Fruit fly (Drosophila melanogaster): ENCODE results near the gene CG32432.

CG32432 gene

DNA sequence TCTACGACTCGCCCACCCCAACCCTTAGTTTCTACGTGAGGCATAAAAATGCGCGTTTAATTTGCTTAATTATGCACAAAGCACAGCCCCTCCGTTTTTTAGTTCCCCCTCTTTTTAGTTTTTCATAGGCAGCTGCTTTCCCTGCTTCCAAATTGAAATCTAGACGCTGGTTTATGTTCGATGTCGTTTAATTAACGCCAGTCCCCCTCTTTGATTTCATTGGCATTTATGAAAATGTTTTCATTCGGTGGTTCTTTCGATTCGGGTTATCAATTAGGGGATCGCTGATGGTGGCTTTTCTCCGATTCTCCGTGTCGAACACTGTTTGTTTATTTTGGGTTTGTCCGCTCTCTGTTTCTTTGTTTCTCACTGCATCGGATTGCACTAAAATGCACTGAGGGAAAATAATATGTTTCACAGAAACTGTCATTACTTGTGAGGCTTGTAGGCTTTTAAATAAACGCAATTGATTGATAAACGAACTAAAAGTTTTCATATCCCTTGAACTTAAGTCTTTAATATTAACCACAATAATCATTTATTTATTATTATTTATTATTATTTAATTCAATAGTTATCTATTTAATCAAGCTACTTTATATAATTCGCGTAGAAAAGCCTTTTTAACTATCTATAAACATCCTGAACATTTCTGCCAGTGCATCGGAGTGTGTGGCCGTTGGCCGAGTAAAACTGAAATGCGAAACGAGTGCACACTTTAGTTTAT lies 45.2 kb upstream of the CG32432 start (continued):
- peak; percentile 69 for TF ChIP-seq CG10631 (GFP tag; optimal IDR thresholded peaks at IDR 0.05)
- TF ChIP-seq CG3032 (tag; optimal IDR thresholded peaks at IDR 0.05), result peak; percentile 80
- peak; percentile 70 for TF ChIP-seq CG4318 (GFP tag; optimal IDR thresholded peaks at IDR 0.05)
- TF ChIP-seq CG9139 (GFP tag; optimal IDR thresholded peaks at IDR 0.05), result peak; percentile 61
- peak; percentile 90 for TF ChIP-seq Eip78C (GFP tag)
- no peak for TF ChIP-seq cyc (GFP tag; optimal IDR thresholded peaks at IDR 0.05)
- TF ChIP-seq CG6854 (GFP tag; optimal IDR thresholded peaks at IDR 0.05), result no peak
- peak; percentile 39 to 49 for TF ChIP-seq ss (GFP tag; optimal IDR thresholded peaks at IDR 0.05)
- peak; percentile 1 for TF ChIP-seq pdm3 (GFP tag; optimal IDR thresholded peaks at IDR 0.05)
- TF ChIP-seq CG31627 (GFP tag; optimal IDR thresholded peaks at IDR 0.05), result no peak
- TF ChIP-seq CG15336 (GFP tag; IDR thresholded peaks at IDR 0.05), result peak; percentile 75
- TF ChIP-seq CG34406 (GFP tag; optimal IDR thresholded peaks at IDR 0.05), result peak; percentile 75
- peak; percentile 70 for TF ChIP-seq OdsH (GFP tag; optimal IDR thresholded peaks at IDR 0.05)
- TF ChIP-seq Sox102F (GFP tag; optimal IDR thresholded peaks at IDR 0.05), result peak; percentile 36
- peak; percentile 67 for TF ChIP-seq acj6 (GFP tag; optimal IDR thresholded peaks at IDR 0.05)
- peak; percentile 74 for TF ChIP-seq spab (GFP tag; optimal IDR thresholded peaks at IDR 0.05)
- TF ChIP-seq Sox14 (GFP tag; optimal IDR thresholded peaks at IDR 0.05), result peak; percentile 30
- peak; percentile 62 for TF ChIP-seq Eip75B (GFP tag; optimal IDR thresholded peaks at IDR 0.05)
- TF ChIP-seq Blimp-1 (GFP tag; optimal IDR thresholded peaks at IDR 0.05), result no peak
- peak; percentile 26 for TF ChIP-seq fd85E (GFP tag; optimal IDR thresholded peaks at IDR 0.05)
- TF ChIP-seq topi (GFP tag; optimal IDR thresholded peaks at IDR 0.05), result peak; percentile 36
- peak; percentile 78 for TF ChIP-seq achi (GFP tag; optimal IDR thresholded peaks at IDR 0.05)
- TF ChIP-seq CG1621 (tag; optimal IDR thresholded peaks at IDR 0.05), result peak; percentile 32
- no peak for TF ChIP-seq Eip93F (GFP tag; optimal IDR thresholded peaks at IDR 0.05)
- TF ChIP-seq CG6163 (GFP tag; IDR thresholded peaks at IDR 0.05), result no peak; the same call in 2 of the 3 replicates
- peak; percentile 83 for TF ChIP-seq CG32006 (GFP tag; optimal IDR thresholded peaks at IDR 0.05)
- peak; percentile 60 for TF ChIP-seq CG7368 (GFP tag; optimal IDR thresholded peaks at IDR 0.05)
- TF ChIP-seq eg (GFP tag; IDR thresholded peaks at IDR 0.05), result peak; percentile 63; the same call in 2 of the 3 replicates
- TF ChIP-seq CG6808 (GFP tag; optimal IDR thresholded peaks at IDR 0.05), result peak; percentile 61
- TF ChIP-seq net (GFP tag; optimal IDR thresholded peaks at IDR 0.05), result peak; percentile 53

DNA sequence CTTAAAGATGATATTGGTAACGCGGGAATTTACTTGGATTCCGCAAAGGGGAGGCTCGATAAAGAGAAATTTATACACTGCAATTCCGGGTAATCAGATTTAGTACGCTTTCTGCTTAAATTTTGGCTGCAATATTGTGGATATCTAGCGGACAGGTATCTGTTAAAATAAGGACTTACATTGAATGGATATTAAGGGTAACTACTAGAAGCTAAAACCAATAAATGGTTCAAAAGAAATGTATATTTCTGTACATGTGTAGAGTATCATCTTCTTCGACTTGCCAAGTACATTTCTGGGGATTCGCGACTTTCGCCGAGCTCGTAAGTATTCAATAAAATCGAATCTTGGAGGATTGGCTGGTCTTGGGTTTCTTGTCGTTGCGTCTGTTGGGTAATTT lies 44.4 kb upstream of the CG32432 start:
- no peak for TF ChIP-seq Smox (GFP tag; optimal IDR thresholded peaks at IDR 0.05)
- TF ChIP-seq CG4318 (GFP tag; optimal IDR thresholded peaks at IDR 0.05), result no peak
- no peak for TF ChIP-seq CG11294 (GFP tag; IDR thresholded peaks at IDR 0.05)
- TF ChIP-seq esn (GFP tag; optimal IDR thresholded peaks at IDR 0.05), result no peak
- TF ChIP-seq CG32006 (GFP tag; optimal IDR thresholded peaks at IDR 0.05), result peak; percentile 32
- no peak for TF ChIP-seq CG8319 (GFP tag; optimal IDR thresholded peaks at IDR 0.05)
- TF ChIP-seq Eip78C (GFP tag), result peak; percentile 72
- TF ChIP-seq CG10631 (GFP tag; optimal IDR thresholded peaks at IDR 0.05), result peak; percentile 9
- peak; percentile 15 for TF ChIP-seq OdsH (GFP tag; optimal IDR thresholded peaks at IDR 0.05)
- no peak for TF ChIP-seq spab (GFP tag; optimal IDR thresholded peaks at IDR 0.05)
- TF ChIP-seq CG3032 (tag; optimal IDR thresholded peaks at IDR 0.05), result no peak
- peak; percentile 1 for TF ChIP-seq acj6 (GFP tag; optimal IDR thresholded peaks at IDR 0.05)
- peak; percentile 40 for TF ChIP-seq CG10669 (GFP tag; optimal IDR thresholded peaks at IDR 0.05)
- peak in 1 of 2 experiments; percentile 15 for TF ChIP-seq ss (GFP tag; optimal IDR thresholded peaks at IDR 0.05)
- peak; percentile 16 for TF ChIP-seq Eip75B (GFP tag; optimal IDR thresholded peaks at IDR 0.05)
- TF ChIP-seq CG15336 (GFP tag; IDR thresholded peaks at IDR 0.05), result 0 out of 2 replicates have a peak, but pooled peaks have one; percentile 21
- TF ChIP-seq Eip93F (GFP tag; optimal IDR thresholded peaks at IDR 0.05), result no peak
- peak; percentile 26 for TF ChIP-seq Ets96B (tag; optimal IDR thresholded peaks at IDR 0.05)

DNA sequence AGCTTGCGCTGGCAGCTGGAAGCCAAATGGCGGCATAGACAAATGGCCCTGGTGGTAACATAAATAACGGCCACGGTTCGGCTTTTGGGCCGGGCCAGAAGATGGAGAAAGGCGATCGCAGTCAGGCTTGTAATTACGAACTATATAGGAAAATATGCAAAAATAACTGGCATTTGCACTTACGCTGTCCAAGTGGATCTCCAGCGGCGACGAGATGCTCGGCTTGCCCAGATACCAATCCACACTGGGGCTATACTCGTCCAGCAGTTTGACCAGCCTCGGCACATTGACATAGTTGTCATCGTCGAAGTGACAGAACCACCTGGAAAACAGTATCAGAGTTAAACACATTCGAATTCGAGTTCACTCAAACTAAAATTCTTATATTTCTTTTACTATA lies 42.5 kb upstream of the CG32432 start, which contains the start of gene CG10589:
TSS of gene CG10589 (plus strand) at position 301 of the 400 bp plus-strand sequence.
- no peak for TF ChIP-seq CG4318 (GFP tag; optimal IDR thresholded peaks at IDR 0.05)
- no peak for TF ChIP-seq dac (GFP tag; optimal IDR thresholded peaks at IDR 0.05)
- no peak for TF ChIP-seq Eip78C (GFP tag)
- no peak for TF ChIP-seq CG6808 (GFP tag; optimal IDR thresholded peaks at IDR 0.05)

All from whole organism, prepupa.